Worm (Caenorhabditis elegans) whole organism, late embryonic: Measurements from ENCODE around the gene K10C2.8.

Experiments used
- C38D4.7 ChIP-seq: fragments of 200-800 bp; sonication (Bioruptor generic); optimal IDR thresholded peaks from 2 replicates; lab custom pipeline; 2018; ENCODE audit warnings: mild to moderate bottlenecking, missing genetic modification characterization, moderate library complexity, missing compliant biosample characterization
- F13H6.1 ChIP-seq: sonication (generic microtip); optimal IDR thresholded peaks from 2 replicates; lab custom pipeline; 2016; ENCODE audit warnings: missing genetic modification characterization, missing compliant biosample characterization
- K09A11.1 ChIP-seq: sonication (generic microtip); optimal IDR thresholded peaks from 2 replicates; lab custom pipeline; 2017; ENCODE audit warnings: antibody characterized with exemption, mild to moderate bottlenecking, missing genetic modification characterization, missing compliant biosample characterization; ENCODE audit not compliant: insufficient read depth
- Y22D7AL.16 ChIP-seq: sonication (generic microtip); optimal IDR thresholded peaks from 2 replicates; lab custom pipeline; 2016; ENCODE audit warnings: missing genetic modification characterization, missing compliant biosample characterization
- ama-1 ChIP-seq: fragments of 150-350 bp; optimal IDR thresholded peaks from 2 replicates; lab custom pipeline; 2014
- ceh-18 ChIP-seq: sonication (generic microtip); optimal IDR thresholded peaks from 2 replicates; lab custom pipeline; 2016; ENCODE audit warnings: missing genetic modification characterization, missing compliant biosample characterization
- ceh-19 ChIP-seq: fragments of 200-800 bp; sonication (Bioruptor generic); optimal IDR thresholded peaks from 2 replicates; lab custom pipeline; 2018; ENCODE audit warnings: mild to moderate bottlenecking, missing genetic modification characterization, missing compliant biosample characterization
- ceh-2 ChIP-seq: sonication (generic microtip); optimal IDR thresholded peaks from 2 replicates; lab custom pipeline; 2016; ENCODE audit warnings: missing genotype, missing genetic modification characterization, missing compliant biosample characterization
- ceh-24 ChIP-seq: sonication (generic microtip); optimal IDR thresholded peaks from 2 replicates; lab custom pipeline; 2016; ENCODE audit warnings: mild to moderate bottlenecking, missing genetic modification characterization, missing compliant biosample characterization
- ceh-31 ChIP-seq: sonication (generic microtip); optimal IDR thresholded peaks from 2 replicates; lab custom pipeline; 2016; ENCODE audit warnings: missing genetic modification characterization, missing compliant biosample characterization
- ceh-6 ChIP-seq: fragments of 200-800 bp; sonication (Bioruptor generic); optimal IDR thresholded peaks from 2 replicates; lab custom pipeline; 2018; ENCODE audit warnings: mild to moderate bottlenecking, missing genetic modification characterization, missing compliant biosample characterization
- ceh-9 ChIP-seq: sonication (generic microtip); optimal IDR thresholded peaks from 2 replicates; lab custom pipeline; 2016; ENCODE audit warnings: mild to moderate bottlenecking, missing genetic modification characterization, inconsistent platforms, missing compliant biosample characterization
- che-1 ChIP-seq: sonication (generic microtip); optimal IDR thresholded peaks from 2 replicates; lab custom pipeline; 2016; ENCODE audit warnings: mild to moderate bottlenecking, missing genetic modification characterization, missing compliant biosample characterization
- dmd-4 ChIP-seq: sonication (generic microtip); optimal IDR thresholded peaks from 2 replicates; lab custom pipeline; 2016; ENCODE audit warnings: borderline replicate concordance, missing genetic modification characterization, missing compliant biosample characterization
- dve-1 ChIP-seq: sonication (generic microtip); optimal IDR thresholded peaks from 2 replicates; lab custom pipeline; 2017; ENCODE audit warnings: antibody characterized with exemption, mild to moderate bottlenecking, missing genetic modification characterization, missing compliant biosample characterization
- elt-2 ChIP-seq: sonication (generic microtip); optimal IDR thresholded peaks from 2 replicates; lab custom pipeline; 2016; ENCODE audit warnings: missing genetic modification reagents, missing genetic modification characterization, missing compliant biosample characterization
- ets-4 ChIP-seq: sonication (generic microtip); optimal IDR thresholded peaks from 2 replicates; lab custom pipeline; 2016; ENCODE audit warnings: missing genetic modification characterization, missing compliant biosample characterization
- fax-1 ChIP-seq: sonication (generic microtip); optimal IDR thresholded peaks from 2 replicates; lab custom pipeline; 2016; ENCODE audit warnings: missing genotype, missing genetic modification characterization, missing compliant biosample characterization
- fkh-6 ChIP-seq: sonication (generic microtip); optimal IDR thresholded peaks from 2 replicates; lab custom pipeline; 2016; ENCODE audit warnings: missing genetic modification characterization, missing compliant biosample characterization
- gmeb-2 ChIP-seq: sonication (generic microtip); optimal IDR thresholded peaks from 2 replicates; lab custom pipeline; 2016; ENCODE audit warnings: missing genetic modification characterization, inconsistent platforms, missing compliant biosample characterization
- hlh-30 ChIP-seq: sonication (generic microtip); optimal IDR thresholded peaks from 2 replicates; lab custom pipeline; 2017; ENCODE audit warnings: antibody characterized with exemption, missing genetic modification characterization, missing compliant biosample characterization; ENCODE audit not compliant: insufficient read depth
- hlh-6 ChIP-seq: sonication (generic microtip); optimal IDR thresholded peaks from 2 replicates; lab custom pipeline; 2016; ENCODE audit warnings: missing genotype, missing genetic modification characterization, missing compliant biosample characterization
- hlh-8 ChIP-seq: sonication (generic microtip); optimal IDR thresholded peaks from 2 replicates; lab custom pipeline; 2016; ENCODE audit warnings: missing genotype, missing genetic modification characterization, missing compliant biosample characterization
- lim-6 ChIP-seq: sonication (generic microtip); optimal IDR thresholded peaks from 2 replicates; lab custom pipeline; 2016; ENCODE audit warnings: missing genetic modification characterization, missing compliant biosample characterization
- madf-2 ChIP-seq: sonication (generic microtip); optimal IDR thresholded peaks from 2 replicates; lab custom pipeline; 2017; ENCODE audit warnings: missing genetic modification characterization, missing compliant biosample characterization
- mec-3 ChIP-seq: sonication (generic microtip); optimal IDR thresholded peaks from 2 replicates; lab custom pipeline; 2016; ENCODE audit warnings: borderline replicate concordance, missing genetic modification characterization, missing compliant biosample characterization
- nhr-232 ChIP-seq: sonication (generic microtip); optimal IDR thresholded peaks from 2 replicates; lab custom pipeline; 2016; ENCODE audit warnings: missing genetic modification characterization, missing compliant biosample characterization
- odd-2 ChIP-seq: sonication (generic microtip); optimal IDR thresholded peaks from 2 replicates; lab custom pipeline; 2017; ENCODE audit warnings: antibody characterized with exemption, mild to moderate bottlenecking, missing genetic modification characterization, missing compliant biosample characterization
- pat-9 ChIP-seq: fragments of 200-800 bp; sonication (Bioruptor generic); optimal IDR thresholded peaks from 2 replicates; lab custom pipeline; 2018; ENCODE audit warnings: mild to moderate bottlenecking, missing genetic modification characterization, moderate library complexity, missing compliant biosample characterization
- pax-1 ChIP-seq: fragments of 150-350 bp; optimal IDR thresholded peaks from 2 replicates; lab custom pipeline; 2014; ENCODE audit warnings: missing biosample characterization, missing genetic modification characterization
- pha-4 ChIP-seq: fragments of 150-350 bp; optimal IDR thresholded peaks from 2 replicates; lab custom pipeline; 2018; ENCODE audit warnings: missing biosample characterization, missing genetic modification reagents, missing genetic modification characterization
- pqm-1 ChIP-seq: sonication (generic microtip); optimal IDR thresholded peaks from 2 replicates; lab custom pipeline; 2016; ENCODE audit warnings: missing genetic modification characterization, missing compliant biosample characterization
- ref-2 ChIP-seq: sonication (generic microtip); optimal IDR thresholded peaks from 2 replicates; lab custom pipeline; 2016; ENCODE audit warnings: missing genetic modification characterization, missing compliant biosample characterization
- rnt-1 ChIP-seq: sonication (generic microtip); optimal IDR thresholded peaks from 2 replicates; lab custom pipeline; 2016; ENCODE audit warnings: missing genetic modification characterization, missing compliant biosample characterization
- sox-4 ChIP-seq: sonication (generic microtip); optimal IDR thresholded peaks from 2 replicates; lab custom pipeline; 2017; ENCODE audit warnings: mild to moderate bottlenecking, missing genetic modification characterization, inconsistent platforms, missing compliant biosample characterization
- syd-9 ChIP-seq: sonication (generic microtip); optimal IDR thresholded peaks from 2 replicates; lab custom pipeline; 2016; ENCODE audit warnings: mild to moderate bottlenecking, missing genetic modification characterization, moderate library complexity, missing compliant biosample characterization
- tbx-2 ChIP-seq: sonication (generic microtip); optimal IDR thresholded peaks from 2 replicates; lab custom pipeline; 2016; ENCODE audit warnings: missing genetic modification characterization, missing compliant biosample characterization
- unc-55 ChIP-seq: sonication (generic microtip); optimal IDR thresholded peaks from 2 replicates; lab custom pipeline; 2017; ENCODE audit warnings: missing biosample characterization, missing genetic modification reagents, missing genetic modification characterization
- zip-5 ChIP-seq: sonication (generic microtip); optimal IDR thresholded peaks from 2 replicates; lab custom pipeline; 2016; ENCODE audit warnings: missing genetic modification characterization, missing compliant biosample characterization

The K10C2.8 gene

ce11 chrX:6405905-6406304 lies 31.5 kb downstream of the K10C2.8 start:
- no peak for TF ChIP-seq ceh-18 (tag; lab: Kevin White, UChicago)
- no peak for TF ChIP-seq che-1 (tag; lab: Kevin White, UChicago)
- TF ChIP-seq ceh-6 (GFP tag; lab: Kevin White, UChicago) = no peak
- TF ChIP-seq ceh-19 (GFP tag; lab: Kevin White, UChicago) = no peak
- TF ChIP-seq pha-4 (tag; lab: Kevin White, UChicago) = no peak
- no peak for TF ChIP-seq ets-4 (tag; lab: Kevin White, UChicago)
- TF ChIP-seq madf-2 (tag; lab: Kevin White, UChicago) = no peak
- TF ChIP-seq rnt-1 (tag; lab: Kevin White, UChicago) = no peak
- no peak for TF ChIP-seq Y22D7AL.16
- TF ChIP-seq mec-3 (tag; lab: Kevin White, UChicago) = no peak
- no peak for TF ChIP-seq hlh-30 (tag; lab: Kevin White, UChicago)
- TF ChIP-seq K09A11.1 (tag; lab: Kevin White, UChicago) = no peak
- no peak for TF ChIP-seq sox-4 (tag; lab: Kevin White, UChicago)
- TF ChIP-seq odd-2 (tag; lab: Kevin White, UChicago) = no peak
- no peak for TF ChIP-seq hlh-6 (tag; lab: Kevin White, UChicago)
- TF ChIP-seq tbx-2 (tag; lab: Kevin White, UChicago) = no peak
- no peak for TF ChIP-seq ceh-2
- TF ChIP-seq unc-55 (GFP tag; lab: Kevin White, UChicago) = no peak
- no peak for TF ChIP-seq elt-2 (tag; lab: Kevin White, UChicago)
- TF ChIP-seq, all 69 proteins: peak for 0

ce11 chrX:6403122-6403521 lies 34.3 kb downstream of the K10C2.8 start, which contains the start of gene glt-4:
Gene glt-4 (plus strand): TSS chrX:6403422.
- TF ChIP-seq ama-1 (lab: Kevin White, UChicago) = no peak
- TF ChIP-seq ceh-2 = no peak
- TF ChIP-seq dve-1 (tag; lab: Kevin White, UChicago) = no peak
- TF ChIP-seq odd-2 (tag; lab: Kevin White, UChicago) = no peak
- no peak for TF ChIP-seq K09A11.1 (tag; lab: Kevin White, UChicago)
- no peak for TF ChIP-seq syd-9
- TF ChIP-seq ceh-31 (tag; lab: Kevin White, UChicago) = no peak
- no peak for TF ChIP-seq hlh-8 (tag; lab: Kevin White, UChicago)
- no peak for TF ChIP-seq ceh-6 (GFP tag; lab: Kevin White, UChicago)

ce11 chrX:6399450-6399849 lies 38.0 kb downstream of the K10C2.8 start:
- no peak for TF ChIP-seq ceh-24
- TF ChIP-seq ceh-18 (tag; lab: Kevin White, UChicago) = peak; percentile 9
- peak; percentile 29 for TF ChIP-seq rnt-1 (tag; lab: Kevin White, UChicago)

ce11 chrX:6391491-6391890 lies 46.0 kb downstream of the K10C2.8 start, which contains the start of gene igcm-2:
Gene igcm-2 (minus strand): TSS chrX:6391591.
- no peak for TF ChIP-seq ceh-9 (tag; lab: Kevin White, UChicago)
- TF ChIP-seq ets-4 (tag; lab: Kevin White, UChicago) = no peak
- TF ChIP-seq lim-6 (tag; lab: Kevin White, UChicago) = no peak
- no peak for TF ChIP-seq nhr-232 (tag; lab: Kevin White, UChicago)
- TF ChIP-seq ceh-31 (tag; lab: Kevin White, UChicago) = no peak
- no peak for TF ChIP-seq pax-1
- no peak for TF ChIP-seq gmeb-2

- no peak for TF ChIP-seq tbx-2 (tag; lab: Kevin White, UChicago)
- no peak for TF ChIP-seq sox-4 (tag; lab: Kevin White, UChicago)
- TF ChIP-seq zip-5 (tag; lab: Kevin White, UChicago) = no peak
- TF ChIP-seq dmd-4 (tag; lab: Kevin White, UChicago) = no peak
- no peak for TF ChIP-seq Y22D7AL.16
- TF ChIP-seq fax-1 (tag; lab: Kevin White, UChicago) = no peak
- TF ChIP-seq unc-55 (GFP tag; lab: Kevin White, UChicago) = no peak
- TF ChIP-seq pat-9 (tag; lab: Kevin White, UChicago) = no peak
- TF ChIP-seq pqm-1 (tag; lab: Kevin White, UChicago) = no peak
- TF ChIP-seq ref-2 (tag; lab: Kevin White, UChicago) = no peak
- no peak for TF ChIP-seq C38D4.7
- no peak for TF ChIP-seq ama-1 (lab: Kevin White, UChicago)
- no peak for TF ChIP-seq F13H6.1 (tag; lab: Kevin White, UChicago)
- TF ChIP-seq fkh-6 (tag; lab: Kevin White, UChicago) = no peak
- TF ChIP-seq ceh-2 = no peak
Observed at ce11 chrX:6388639-6389038, 48.8 kb downstream of the K10C2.8 start.
